Worm (Caenorhabditis elegans) whole organism, young adult: Measurements from ENCODE around the gene srw-22.

ENCODE experiments used
- B0261.1 ChIP-seq: sonication (generic microtip); optimal IDR thresholded peaks from 2 replicates; lab custom pipeline; 2016; ENCODE audit warnings: mild to moderate bottlenecking, missing genetic modification characterization, moderate library complexity, missing compliant biosample characterization
- F10E7.11 ChIP-seq: sonication (generic microtip); optimal IDR thresholded peaks from 2 replicates; lab custom pipeline; 2017; ENCODE audit warnings: mild to moderate bottlenecking, missing genetic modification characterization, moderate library complexity, missing compliant biosample characterization
- F52B5.7 ChIP-seq: sonication (generic microtip); optimal IDR thresholded peaks from 2 replicates; lab custom pipeline; 2016; ENCODE audit warnings: mild to moderate bottlenecking, missing genetic modification characterization, missing compliant biosample characterization
- Y53F4B.3 ChIP-seq: fragments of 200-800 bp; sonication (Bioruptor generic); IDR thresholded peaks from 2 replicates; pipeline ENCODE4 v1.3.6; 2022; ENCODE audit warnings: missing genetic modification reagents, missing genetic modification characterization, missing compliant biosample characterization
- Y53G8AR.9 ChIP-seq: fragments of 200-800 bp; sonication (Bioruptor generic); conservative IDR thresholded peaks from 2 replicates; pipeline ENCODE4 v1.3.6; 2022; ENCODE audit warnings: missing genetic modification reagents, missing genetic modification characterization, missing compliant biosample characterization
- Y56A3A.18 ChIP-seq: fragments of 200-800 bp; sonication (Bioruptor generic); IDR thresholded peaks from 2 replicates; pipeline ENCODE4 v1.3.6; 2022; ENCODE audit warnings: missing genetic modification reagents, missing genetic modification characterization, missing compliant biosample characterization
- ama-1 ChIP-seq, 3 experiments: fragments of 150-350 bp in 1 of 3; sonication (generic microtip) in 2 of 3; optimal IDR thresholded peaks; 2 replicates each; lab custom pipeline; 2014 to 2018; ENCODE audit warnings: missing biosample characterization in 2 of 3, missing genetic modification characterization in 2 of 3, missing genetic modification reagents in 2 of 3
- aptf-2 ChIP-seq: fragments of 200-800 bp; sonication (Bioruptor generic); conservative IDR thresholded peaks from 2 replicates; pipeline ENCODE4 v1.3.6; 2022; ENCODE audit warnings: missing genetic modification reagents, missing genetic modification characterization, missing compliant biosample characterization
- aptf-3 ChIP-seq: fragments of 200-800 bp; sonication (Bioruptor generic); IDR thresholded peaks from 2 replicates; pipeline ENCODE4 v1.3.6; 2022; ENCODE audit warnings: missing genetic modification characterization, missing compliant biosample characterization
- atf-7 ChIP-seq: sonication (generic microtip); optimal IDR thresholded peaks from 2 replicates; lab custom pipeline; 2017; ENCODE audit warnings: mild to moderate bottlenecking, missing genetic modification characterization, missing compliant biosample characterization
- athp-1 ChIP-seq: sonication (generic microtip); optimal IDR thresholded peaks from 2 replicates; lab custom pipeline; 2017; ENCODE audit warnings: mild to moderate bottlenecking, missing genetic modification characterization, missing compliant biosample characterization
- attf-6 ChIP-seq: fragments of 200-800 bp; sonication (Bioruptor generic); IDR thresholded peaks from 2 replicates; pipeline ENCODE4 v1.3.6; 2022; ENCODE audit warnings: missing genetic modification reagents, missing genetic modification characterization, missing compliant biosample characterization
- cebp-1 ChIP-seq, 2 experiments: fragments of 200-800 bp in 1 of 2; sonication (Bioruptor generic) in 1 of 2; sonication (generic microtip) in 1 of 2; IDR thresholded peaks in 1 of 2; optimal IDR thresholded peaks in 1 of 2; 2 replicates each; pipeline versions ENCODE4 v1.3.6 to Lab custom; 2017 to 2022; ENCODE audit warnings: missing compliant biosample characterization in 2 of 2, missing genetic modification characterization in 2 of 2, mild to moderate bottlenecking in 1 of 2, missing genetic modification reagents in 1 of 2, moderate library complexity in 1 of 2
- ceh-58 ChIP-seq: fragments of 200-800 bp; sonication (Bioruptor generic); IDR thresholded peaks from 2 replicates; pipeline ENCODE4 v1.3.6; 2022; ENCODE audit warnings: missing genetic modification characterization, missing compliant biosample characterization
- die-1 ChIP-seq: sonication (generic microtip); optimal IDR thresholded peaks from 2 replicates; lab custom pipeline; 2016; ENCODE audit warnings: missing genotype, mild to moderate bottlenecking, missing genetic modification characterization, missing compliant biosample characterization
- dox-1 ChIP-seq: fragments of 200-800 bp; sonication (Bioruptor generic); IDR thresholded peaks from 2 replicates; pipeline ENCODE4 v1.3.6; 2022; ENCODE audit warnings: missing genetic modification reagents, missing genetic modification characterization, missing compliant biosample characterization
- efl-1 ChIP-seq: fragments of 150-350 bp; optimal IDR thresholded peaks from 2 replicates; lab custom pipeline; 2014; ENCODE audit warnings: missing biosample characterization, missing genetic modification reagents, missing genetic modification characterization
- ekl-4 ChIP-seq: fragments of 200-800 bp; sonication (Bioruptor generic); IDR thresholded peaks from 2 replicates; pipeline ENCODE4 v1.3.6; 2022; ENCODE audit warnings: missing genetic modification reagents, missing genetic modification characterization, missing compliant biosample characterization
- fkh-3 ChIP-seq: sonication (generic microtip); optimal IDR thresholded peaks from 2 replicates; lab custom pipeline; 2016; ENCODE audit warnings: mild to moderate bottlenecking, missing genetic modification characterization, missing compliant biosample characterization
- hmg-20 ChIP-seq: fragments of 200-800 bp; sonication (Bioruptor generic); IDR thresholded peaks from 2 replicates; pipeline ENCODE4 v1.3.6; 2022; ENCODE audit warnings: missing genetic modification reagents, missing genetic modification characterization, missing compliant biosample characterization
- lsy-27 ChIP-seq: sonication (generic microtip); optimal IDR thresholded peaks from 2 replicates; lab custom pipeline; 2017; ENCODE audit warnings: missing genetic modification characterization, mild to moderate bottlenecking, missing compliant biosample characterization, antibody characterized with exemption, missing genotype, borderline replicate concordance; ENCODE audit not compliant: insufficient read depth
- madf-3 ChIP-seq: fragments of 200-800 bp; sonication (Bioruptor generic); IDR thresholded peaks from 2 replicates; pipeline ENCODE4 v1.3.6; 2022; ENCODE audit warnings: missing genetic modification reagents, missing genetic modification characterization, missing compliant biosample characterization
- mes-4 ChIP-seq: sonication (generic microtip); optimal IDR thresholded peaks from 2 replicates; lab custom pipeline; 2016; ENCODE audit warnings: missing genotype, missing genetic modification characterization, missing compliant biosample characterization
- nhr-120 ChIP-seq: fragments of 200-800 bp; sonication (Bioruptor generic); IDR thresholded peaks from 2 replicates; pipeline ENCODE4 v1.3.6; 2022; ENCODE audit warnings: missing genetic modification characterization, missing compliant biosample characterization
- nhr-179 ChIP-seq: sonication (generic microtip); optimal IDR thresholded peaks from 2 replicates; lab custom pipeline; 2016; ENCODE audit warnings: mild to moderate bottlenecking, missing genetic modification characterization, missing compliant biosample characterization
- nhr-80 ChIP-seq: sonication (generic microtip); optimal IDR thresholded peaks from 2 replicates; lab custom pipeline; 2016; ENCODE audit warnings: missing genetic modification characterization, missing compliant biosample characterization
- nhr-90 ChIP-seq: sonication (generic microtip); optimal IDR thresholded peaks from 2 replicates; lab custom pipeline; 2016; ENCODE audit warnings: missing genotype, mild to moderate bottlenecking, missing genetic modification characterization, missing compliant biosample characterization
- pha-4 ChIP-seq: fragments of 150-350 bp; sonication (generic microtip); optimal IDR thresholded peaks from 2 replicates; lab custom pipeline; 2014; ENCODE audit warnings: missing biosample characterization, missing genetic modification reagents, missing genetic modification characterization
- rcor-1 ChIP-seq: fragments of 200-800 bp; sonication (Bioruptor generic); IDR thresholded peaks from 2 replicates; pipeline ENCODE4 v1.3.6; 2022; ENCODE audit warnings: missing genetic modification reagents, missing genetic modification characterization, missing compliant biosample characterization
- repo-1 ChIP-seq: sonication (generic microtip); optimal IDR thresholded peaks from 2 replicates; lab custom pipeline; 2017; ENCODE audit warnings: mild to moderate bottlenecking, missing genetic modification characterization, missing compliant biosample characterization
- rpc-1 ChIP-seq, 2 experiments: fragments of 150-350 bp in 1 of 2; sonication (generic microtip) in 1 of 2; optimal IDR thresholded peaks; 2 replicates each; lab custom pipeline; 2014 to 2018; ENCODE audit warnings: missing biosample characterization in 1 of 2, missing genetic modification characterization in 1 of 2, missing genetic modification reagents in 1 of 2, missing genotype in 1 of 2
- snpc-1.3 ChIP-seq: sonication (generic microtip); optimal IDR thresholded peaks from 2 replicates; lab custom pipeline; 2017; ENCODE audit warnings: missing genetic modification characterization, mild to moderate bottlenecking, missing compliant biosample characterization, antibody characterized with exemption, moderate library complexity, missing genotype, missing genetic modification reagents; ENCODE audit not compliant: insufficient read depth
- tbx-9 ChIP-seq: sonication (generic microtip); optimal IDR thresholded peaks from 2 replicates; lab custom pipeline; 2016; ENCODE audit warnings: borderline replicate concordance, missing genetic modification characterization, inconsistent platforms, missing compliant biosample characterization
- tlf-1 ChIP-seq: fragments of 200-800 bp; sonication (Bioruptor generic); optimal IDR thresholded peaks from 2 replicates; lab custom pipeline; 2018; ENCODE audit warnings: mild to moderate bottlenecking, missing genetic modification characterization, missing compliant biosample characterization
- unc-130 ChIP-seq: sonication (generic microtip); optimal IDR thresholded peaks from 2 replicates; lab custom pipeline; 2016; ENCODE audit warnings: missing genetic modification reagents, missing genetic modification characterization, missing compliant biosample characterization
- unc-62 ChIP-seq: fragments of 150-350 bp; optimal IDR thresholded peaks from 2 replicates; lab custom pipeline; 2014; ENCODE audit warnings: missing biosample characterization, missing genetic modification reagents, missing genetic modification characterization
- ztf-22 ChIP-seq: fragments of 200-800 bp; sonication (Bioruptor generic); optimal IDR thresholded peaks from 2 replicates; lab custom pipeline; 2018; ENCODE audit warnings: mild to moderate bottlenecking, missing genetic modification characterization, moderate library complexity, missing compliant biosample characterization
- ztf-3 ChIP-seq: fragments of 200-800 bp; sonication (Bioruptor generic); optimal IDR thresholded peaks from 2 replicates; lab custom pipeline; 2018; ENCODE audit warnings: mild to moderate bottlenecking, missing genetic modification characterization, missing compliant biosample characterization

srw-22 gene

ce11 chrV:15281279-15281949 is 13.0 kb downstream of the srw-22 start, which contains the start of the genes srw-19 and srx-51:
Gene srw-19 (minus strand): TSS chrV:15281379.
Gene srx-51 (plus strand): TSS chrV:15281899.
- TF ChIP-seq fkh-3, result no peak
- no peak for TF ChIP-seq Y53G8AR.9
- no peak for TF ChIP-seq F10E7.11 (tag; lab: Kevin White, UChicago)
- no peak for TF ChIP-seq ekl-4 (GFP tag; lab: Robert Waterston, UW)
- no peak for TF ChIP-seq hmg-20 (GFP tag; lab: Robert Waterston, UW)
- no peak for TF ChIP-seq nhr-179 (tag; lab: Kevin White, UChicago)
- TF ChIP-seq aptf-3 (GFP tag; lab: Robert Waterston, UW), result no peak
- no peak for TF ChIP-seq rpc-1 (optimal IDR thresholded peaks at IDR 0.05; lab: Kevin White, UChicago)
- TF ChIP-seq rpc-1 (tag; optimal IDR thresholded peaks at IDR 0.05; lab: Kevin White, UChicago), result no peak
- TF ChIP-seq mes-4 (tag; lab: Kevin White, UChicago), result no peak
- no peak for TF ChIP-seq unc-130
- TF ChIP-seq efl-1, result no peak
- TF ChIP-seq dox-1 (GFP tag; lab: Robert Waterston, UW), result no peak
- TF ChIP-seq die-1 (tag; lab: Kevin White, UChicago), result no peak
- no peak for TF ChIP-seq rcor-1 (GFP tag; lab: Robert Waterston, UW)
- TF ChIP-seq ztf-22 (GFP tag; lab: Kevin White, UChicago), result no peak
- no peak for TF ChIP-seq nhr-90
- no peak for TF ChIP-seq nhr-120 (GFP tag; lab: Robert Waterston, UW)
- no peak for TF ChIP-seq snpc-1.3
- no peak for TF ChIP-seq tlf-1 (GFP tag; lab: Kevin White, UChicago)

DNA sequence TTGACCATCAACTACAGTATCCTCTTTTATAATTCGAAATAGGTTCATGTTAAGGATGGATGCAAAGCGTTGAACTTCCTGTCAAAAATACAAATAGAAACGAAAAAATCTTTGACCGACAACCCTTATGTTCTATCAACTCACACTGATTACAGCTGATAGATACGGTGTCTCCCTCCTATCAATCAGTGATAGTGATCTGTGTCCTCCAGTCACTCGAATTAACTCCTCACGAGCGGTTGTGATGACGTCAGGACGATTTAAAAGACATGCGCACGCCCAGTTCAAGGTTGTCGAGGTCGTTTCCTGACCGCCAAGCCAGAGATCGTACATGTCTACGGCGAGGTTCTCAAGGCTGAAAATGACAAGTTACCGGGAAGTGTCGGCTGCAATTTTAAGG is 17.6 kb downstream of the srw-22 start:
- TF ChIP-seq madf-3 (GFP tag; lab: Robert Waterston, UW) (0 out of 2 replicates have a peak, but pooled peaks have one; percentile 7), F52B5.7 (tag; lab: Kevin White, UChicago) (no peak), atf-7 (peak; percentile 89), nhr-80 (tag; lab: Kevin White, UChicago) (peak; percentile 59)

DNA sequence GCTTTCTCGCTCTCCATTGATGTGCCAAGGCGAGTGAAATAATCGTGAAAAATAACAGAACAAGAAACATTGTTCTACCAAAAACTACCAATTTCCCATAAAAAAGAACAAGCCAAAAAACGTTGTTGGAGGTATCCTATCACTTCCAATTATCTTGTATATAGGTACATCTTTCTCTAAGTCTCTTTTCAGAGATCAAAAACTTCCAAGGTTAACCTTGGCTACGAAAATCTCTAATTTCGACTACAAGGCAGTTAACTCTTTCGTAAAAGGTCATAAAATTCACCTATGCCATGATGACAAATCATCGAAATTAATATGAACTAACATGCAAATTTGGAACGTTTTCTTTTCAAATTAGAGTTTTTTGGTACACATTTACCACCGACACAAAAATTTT is 19.5 kb downstream of the srw-22 start, which contains the start of gene cyp-34A1:
Gene cyp-34A1, minus strand, starts transcription at position 101 of the 400 bp plus-strand sequence.
- TF ChIP-seq cebp-1 (GFP tag; IDR thresholded peaks at IDR 0.05; lab: Robert Waterston, UW) (no peak), cebp-1 (tag; optimal IDR thresholded peaks at IDR 0.05; lab: Kevin White, UChicago) (no peak), ztf-3 (no peak), lsy-27 (tag; lab: Kevin White, UChicago) (no peak)

- TF ChIP-seq aptf-2 (GFP tag; lab: Robert Waterston, UW) (no peak), pha-4 (tag; lab: Kevin White, UChicago) (no peak), repo-1 (tag; lab: Kevin White, UChicago) (no peak), madf-3 (GFP tag; lab: Robert Waterston, UW) (no peak), B0261.1 (tag; lab: Kevin White, UChicago) (no peak), Y56A3A.18 (no peak), athp-1 (tag; lab: Kevin White, UChicago) (no peak), Y53F4B.3 (GFP tag; lab: Robert Waterston, UW) (no peak), unc-62 (GFP tag; lab: Kevin White, UChicago) (no peak), unc-130 (no peak), tlf-1 (GFP tag; lab: Kevin White, UChicago) (no peak), ceh-58 (GFP tag; lab: Robert Waterston, UW) (no peak), tbx-9 (tag; lab: Kevin White, UChicago) (no peak), attf-6 (GFP tag; lab: Robert Waterston, UW) (no peak), ama-1 (optimal IDR thresholded peaks at IDR 0.05; lab: Kevin White, UChicago) (no peak), ama-1 (GFP tag; optimal IDR thresholded peaks at IDR 0.05; lab: Kevin White, UChicago) (no peak)
- TF ChIP-seq, all 124 proteins: peak for 0
These were observed 22.6 kb downstream of the srw-22 start, which contains the start of gene cyp-34A2 for ce11 chrV:15290995-15291394. Gene cyp-34A2 (minus strand): TSS chrV:15291095.
